Worm (Caenorhabditis elegans) whole organism, L4 larva: ENCODE data around the gene Y41C4A.18.

Experiments used
- F26F4.8 ChIP-seq: fragments of 200-800 bp; sonication (Bioruptor generic); conservative IDR thresholded peaks from 2 replicates; pipeline ENCODE4 v1.3.6; 2022; ENCODE audit warnings: missing genetic modification characterization, missing compliant biosample characterization
- ama-1 ChIP-seq: fragments of 150-350 bp; optimal IDR thresholded peaks from 2 replicates; lab custom pipeline; 2014; ENCODE audit warnings: inconsistent platforms, mixed read lengths
- ceh-82 ChIP-seq: sonication (generic microtip); optimal IDR thresholded peaks from 2 replicates; lab custom pipeline; 2017; ENCODE audit warnings: missing biosample characterization, missing genetic modification characterization
- jun-1 ChIP-seq: fragments of 150-350 bp; optimal IDR thresholded peaks from 2 replicates; lab custom pipeline; 2014; ENCODE audit warnings: missing biosample characterization, missing genetic modification reagents, missing genetic modification characterization
- mep-1 ChIP-seq: fragments of 150-350 bp; sonication (generic microtip); optimal IDR thresholded peaks from 3 replicates; lab custom pipeline; 2014; ENCODE audit warnings: missing biosample characterization, missing genetic modification characterization
- nhr-41 ChIP-seq: fragments of 200-800 bp; sonication (Bioruptor generic); IDR thresholded peaks from 2 replicates; pipeline ENCODE4 v1.3.6; 2022; ENCODE audit warnings: missing genetic modification reagents, missing genetic modification characterization, missing compliant biosample characterization
- nhr-76 ChIP-seq: fragments of 150-350 bp; optimal IDR thresholded peaks from 2 replicates; lab custom pipeline; 2014; ENCODE audit warnings: missing biosample characterization, missing genetic modification characterization
- nhr-77 ChIP-seq: fragments of 150-350 bp; optimal IDR thresholded peaks from 2 replicates; lab custom pipeline; 2014; ENCODE audit warnings: missing biosample characterization, missing genetic modification characterization
- snpc-4 ChIP-seq: fragments of 150-350 bp; optimal IDR thresholded peaks from 2 replicates; lab custom pipeline; 2014; ENCODE audit warnings: missing biosample characterization, missing genetic modification characterization
- unc-130 ChIP-seq: sonication (generic microtip); optimal IDR thresholded peaks from 2 replicates; lab custom pipeline; 2016; ENCODE audit warnings: missing genetic modification reagents, missing genetic modification characterization, missing compliant biosample characterization

DNA sequence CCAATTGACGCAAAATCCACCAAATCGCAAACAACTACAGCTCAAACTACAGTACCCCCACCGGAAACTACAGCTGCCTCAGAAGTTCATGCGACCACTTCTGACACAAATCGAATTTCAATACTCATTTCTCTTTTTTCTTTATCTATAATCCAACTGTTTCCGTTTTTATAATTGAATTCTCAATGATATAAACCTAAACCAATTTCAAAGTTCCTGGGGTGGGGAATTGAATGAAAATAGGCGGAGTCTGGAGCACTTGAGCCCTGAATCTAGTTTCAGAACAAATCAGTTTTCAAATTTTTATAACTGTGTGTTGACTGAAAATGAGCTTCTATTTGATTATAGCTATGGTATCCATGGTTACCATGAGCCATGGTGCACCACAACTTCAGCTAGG lies 34.1 kb upstream of the Y41C4A.18 start, which contains the start of gene Y41C4A.6:
- TF ChIP-seq jun-1 (tag; lab: Kevin White, UChicago): no peak
- no peak for TF ChIP-seq ceh-82
- TF ChIP-seq ama-1 (lab: Kevin White, UChicago): no peak
- TF ChIP-seq mep-1 (tag; lab: Kevin White, UChicago): no peak
- TF ChIP-seq unc-130 (GFP tag; lab: Kevin White, UChicago): no peak
- no peak for TF ChIP-seq snpc-4
- TF ChIP-seq nhr-76 (tag; lab: Kevin White, UChicago): no peak
- TF ChIP-seq nhr-77: no peak
- no peak for TF ChIP-seq nhr-41 (GFP tag; lab: Robert Waterston, UW)
- TF ChIP-seq F26F4.8 (GFP tag; lab: Robert Waterston, UW): no peak
